Fruit fly (Drosophila melanogaster): ENCODE results near the gene CG32641.

Gene CG32641

dm6 chrX:13214056-13214455 is 29.8 kb downstream of the CG32641 start (continued):
- TF ChIP-seq phol (tag; optimal IDR thresholded peaks at IDR 0.05) (peak; percentile 59), CG2678 (tag; optimal IDR thresholded peaks at IDR 0.05) (peak; percentile 66), Ssrp (tag; optimal IDR thresholded peaks at IDR 0.05) (peak; percentile 55), CG1647 (GFP tag; optimal IDR thresholded peaks at IDR 0.05) (peak; percentile 0), ATbp (GFP tag; optimal IDR thresholded peaks at IDR 0.05) (peak; percentile 41), ci (GFP tag; IDR thresholded peaks at IDR 0.05) (peak; percentile 88), emc (GFP tag; optimal IDR thresholded peaks at IDR 0.05) (no peak), fd102C (GFP tag; optimal IDR thresholded peaks at IDR 0.05) (no peak), CG9797 (GFP tag; optimal IDR thresholded peaks at IDR 0.05) (no peak), CG30431 (GFP tag; optimal IDR thresholded peaks at IDR 0.05) (peak; percentile 16), cg (GFP tag; optimal IDR thresholded peaks at IDR 0.05) (no peak), Lim3 (GFP tag; IDR thresholded peaks at IDR 0.05) (no peak), CG18619 (GFP tag; optimal IDR thresholded peaks at IDR 0.05) (peak; percentile 32), usp (GFP tag; optimal IDR thresholded peaks at IDR 0.05) (no peak), CG13123 (GFP tag; optimal IDR thresholded peaks at IDR 0.05) (peak; percentile 24), CG1529 (GFP tag; optimal IDR thresholded peaks at IDR 0.05) (peak; percentile 47), lola (GFP tag; optimal IDR thresholded peaks at IDR 0.05) (peak in 1 of 3 experiments; percentile 2), bcd (GFP tag; optimal IDR thresholded peaks at IDR 0.05) (peak; percentile 56), CG6854 (GFP tag; optimal IDR thresholded peaks at IDR 0.05) (no peak), klu (GFP tag; IDR thresholded peaks at IDR 0.05) (no peak), gcm (GFP tag; optimal IDR thresholded peaks at IDR 0.05) (peak; percentile 47), twi (tag; optimal IDR thresholded peaks at IDR 0.05) (no peak), wek (GFP tag; optimal IDR thresholded peaks at IDR 0.05) (no peak), lbe (GFP tag; optimal IDR thresholded peaks at IDR 0.05) (no peak), esg (GFP tag; conservative IDR thresholded peaks at IDR 0.05) (peak; percentile 63), Rfx (GFP tag; IDR thresholded peaks at IDR 0.05) (peak; percentile 81), CG10565 (GFP tag; optimal IDR thresholded peaks at IDR 0.05) (no peak), CG1603 (tag; optimal IDR thresholded peaks at IDR 0.05) (peak; percentile 70), CG10543 (GFP tag; optimal IDR thresholded peaks at IDR 0.05) (no peak), CG10147 (GFP tag; optimal IDR thresholded peaks at IDR 0.05) (peak; percentile 26), vnd (GFP tag; IDR thresholded peaks at IDR 0.05; ENCODE audit: partially characterized antibody) (no peak), oc (tag; optimal IDR thresholded peaks at IDR 0.05) (no peak), CG13287 (GFP tag; IDR thresholded peaks at IDR 0.05; ENCODE audit: partially characterized antibody) (no peak), insv (GFP tag; optimal IDR thresholded peaks at IDR 0.05) (no peak), CG1832 (GFP tag; optimal IDR thresholded peaks at IDR 0.05) (no peak), disco-r (GFP tag; optimal IDR thresholded peaks at IDR 0.05) (peak; percentile 36), CG12391 (tag; optimal IDR thresholded peaks at IDR 0.05) (peak; percentile 66), CG7839 (tag; optimal IDR thresholded peaks at IDR 0.05) (peak; percentile 70), CG8290 (GFP tag; optimal IDR thresholded peaks at IDR 0.05) (peak; percentile 51), CG8290 (tag; optimal IDR thresholded peaks at IDR 0.05) (peak in 1 of 2 experiments; percentile 68), bbx (GFP tag; IDR thresholded peaks at IDR 0.05; ENCODE audit: partially characterized antibody) (0 out of 2 replicates have a peak, but pooled peaks have one; percentile 22), CG7786 (GFP tag; optimal IDR thresholded peaks at IDR 0.05) (peak; percentile 49), Sry-β (GFP tag; optimal IDR thresholded peaks at IDR 0.05) (no peak), cato (GFP tag; optimal IDR thresholded peaks at IDR 0.05; ENCODE audit: borderline replicate concordance) (peak; percentile 46), CG7928 (GFP tag; optimal IDR thresholded peaks at IDR 0.05) (no peak), gt (GFP tag; IDR thresholded peaks at IDR 0.05) (no peak), CG17612 (GFP tag; IDR thresholded peaks at IDR 0.05) (0 out of 2 replicates have a peak, but pooled peaks have one; percentile 32), CG7987 (GFP tag; optimal IDR thresholded peaks at IDR 0.05) (no peak), Dip2 (GFP tag; IDR thresholded peaks at IDR 0.05) (no peak), odd (GFP tag; optimal IDR thresholded peaks at IDR 0.05) (no peak)

All from whole organism, embryonic.